Fruit fly (Drosophila melanogaster): ENCODE data around the gene Ir94c.

DNA sequence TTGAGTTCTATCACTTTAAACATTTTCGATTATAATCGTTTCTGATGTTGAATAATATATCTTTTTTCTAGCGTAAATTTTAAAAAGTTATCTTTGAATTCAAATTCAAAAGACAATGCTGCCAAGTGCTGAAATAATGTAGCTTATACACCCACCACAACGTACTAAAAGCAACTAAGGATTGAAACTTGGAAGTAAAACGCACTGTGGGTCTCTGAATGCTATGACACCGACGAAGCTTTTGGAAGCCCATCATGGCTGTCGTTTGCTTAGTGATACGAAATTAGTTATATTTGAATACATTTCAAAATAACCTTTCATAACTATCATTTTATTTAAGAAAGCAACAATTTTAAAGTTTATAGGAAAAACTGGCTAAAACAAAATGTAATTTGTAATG lies 25.3 kb downstream of the Ir94c start:
- TF ChIP-seq Hr96 (GFP tag; optimal IDR thresholded peaks at IDR 0.05) (no peak), CG1620 (GFP tag; optimal IDR thresholded peaks at IDR 0.05) (no peak), toe (GFP tag; optimal IDR thresholded peaks at IDR 0.05) (no peak), cic (GFP tag; optimal IDR thresholded peaks at IDR 0.05) (no peak), CG14711 (tag; optimal IDR thresholded peaks at IDR 0.05) (no peak)
